Worm (Caenorhabditis elegans): Measurements from ENCODE around the gene ZK813.5.

DNA sequence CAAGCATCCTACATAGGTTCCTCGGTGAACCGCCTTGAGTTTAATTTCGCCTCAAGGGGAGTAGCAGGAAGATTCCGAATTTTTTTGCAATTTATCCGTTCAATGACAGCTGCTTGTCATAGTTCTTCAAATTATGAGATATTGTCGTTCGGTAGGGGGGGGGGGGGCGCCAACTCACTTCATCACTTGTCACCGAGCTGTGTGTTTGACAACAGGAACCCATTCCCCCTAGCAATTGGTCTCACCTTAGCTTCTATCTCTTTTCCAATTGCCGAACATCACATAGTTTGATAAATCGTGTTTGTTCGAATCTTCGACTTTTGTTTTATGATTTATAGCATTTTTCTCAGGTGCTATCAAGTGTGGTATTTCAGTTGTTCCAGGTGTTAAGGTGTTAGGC is 43.6 kb upstream of the ZK813.5 start:
- no peak for TF ChIP-seq tbx-37 (GFP tag; conservative IDR thresholded peaks at IDR 0.05)
- no peak for TF ChIP-seq hnd-1 (tag; optimal IDR thresholded peaks at IDR 0.05)
- TF ChIP-seq hmbx-1 (tag; optimal IDR thresholded peaks at IDR 0.05) = no peak
- TF ChIP-seq hmg-4 (GFP tag; optimal IDR thresholded peaks at IDR 0.05) = no peak
- no peak for TF ChIP-seq F13C5.2 (tag; optimal IDR thresholded peaks at IDR 0.05)
- TF ChIP-seq ama-1 (optimal IDR thresholded peaks at IDR 0.05) = no peak
- no peak for TF ChIP-seq tra-4 (tag; optimal IDR thresholded peaks at IDR 0.05)
- TF ChIP-seq flt-1 (GFP tag; IDR thresholded peaks at IDR 0.05) = no peak
- no peak for TF ChIP-seq sea-1 (GFP tag; conservative IDR thresholded peaks at IDR 0.05)

Measured in whole organism, early embryonic.